Worm (Caenorhabditis elegans) whole organism, young adult: ENCODE results near the gene srh-40.

Source experiments
- B0261.1 ChIP-seq: sonication (generic microtip); optimal IDR thresholded peaks from 2 replicates; lab custom pipeline; 2016; ENCODE audit warnings: mild to moderate bottlenecking, missing genetic modification characterization, moderate library complexity, missing compliant biosample characterization
- Y53F4B.3 ChIP-seq: fragments of 200-800 bp; sonication (Bioruptor generic); IDR thresholded peaks from 2 replicates; pipeline ENCODE4 v1.3.6; 2022; ENCODE audit warnings: missing genetic modification reagents, missing genetic modification characterization, missing compliant biosample characterization
- Y79H2A.3 ChIP-seq: fragments of 200-800 bp; sonication (Bioruptor generic); conservative IDR thresholded peaks from 2 replicates; pipeline ENCODE4 v1.3.6; 2022; ENCODE audit warnings: missing genetic modification reagents, missing genetic modification characterization, missing compliant biosample characterization
- ama-1 ChIP-seq, 3 experiments: fragments of 150-350 bp in 1 of 3; sonication (generic microtip) in 2 of 3; optimal IDR thresholded peaks; 2 replicates each; lab custom pipeline; 2014 to 2018; ENCODE audit warnings: missing biosample characterization in 2 of 3, missing genetic modification characterization in 2 of 3, missing genetic modification reagents in 2 of 3
- hrde-1 ChIP-seq: sonication (generic microtip); optimal IDR thresholded peaks from 2 replicates; lab custom pipeline; 2016; ENCODE audit warnings: missing genetic modification characterization, mild to moderate bottlenecking, missing compliant biosample characterization, moderate library complexity, missing genotype, missing genetic modification reagents, borderline replicate concordance
- lsl-1 ChIP-seq: fragments of 200-800 bp; sonication (Bioruptor generic); optimal IDR thresholded peaks from 2 replicates; lab custom pipeline; 2018; ENCODE audit warnings: mild to moderate bottlenecking, missing genetic modification characterization, moderate library complexity, missing compliant biosample characterization
- madf-6 ChIP-seq: fragments of 200-800 bp; sonication (Bioruptor generic); IDR thresholded peaks from 2 replicates; pipeline ENCODE4 v1.3.6; 2022; ENCODE audit warnings: missing genetic modification reagents, missing genetic modification characterization, missing compliant biosample characterization
- mes-4 ChIP-seq: sonication (generic microtip); optimal IDR thresholded peaks from 2 replicates; lab custom pipeline; 2016; ENCODE audit warnings: missing genotype, missing genetic modification characterization, missing compliant biosample characterization
- nhr-90 ChIP-seq: sonication (generic microtip); optimal IDR thresholded peaks from 2 replicates; lab custom pipeline; 2016; ENCODE audit warnings: missing genotype, mild to moderate bottlenecking, missing genetic modification characterization, missing compliant biosample characterization
- rpc-1 ChIP-seq, 2 experiments: fragments of 150-350 bp in 1 of 2; sonication (generic microtip) in 1 of 2; optimal IDR thresholded peaks; 2 replicates each; lab custom pipeline; 2014 to 2018; ENCODE audit warnings: missing biosample characterization in 1 of 2, missing genetic modification characterization in 1 of 2, missing genetic modification reagents in 1 of 2, missing genotype in 1 of 2

DNA sequence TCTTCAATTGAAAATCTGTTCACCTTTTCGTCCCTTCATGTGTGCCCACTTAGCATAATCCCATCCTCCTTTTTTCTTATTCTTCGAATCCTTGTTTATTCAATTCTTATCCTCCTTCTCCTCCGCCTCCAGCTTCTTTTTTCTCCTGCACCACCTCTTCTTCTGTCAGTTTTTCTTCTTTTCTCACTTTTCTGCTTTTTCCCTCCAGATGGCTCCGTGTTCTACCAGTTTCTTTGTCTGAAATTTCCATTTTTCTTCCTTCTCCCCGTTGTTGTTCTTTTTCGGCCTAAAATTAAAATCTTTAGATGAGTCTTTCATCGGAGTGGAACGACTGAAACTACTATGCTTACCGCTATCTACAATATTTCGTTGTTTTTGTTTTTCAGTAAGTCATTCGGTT lies 29.0 kb upstream of the srh-40 start, which contains the start of gene acr-21:
- TF ChIP-seq mes-4 (no peak), rpc-1 (optimal IDR thresholded peaks at IDR 0.05; lab: Kevin White, UChicago) (no peak), rpc-1 (tag; optimal IDR thresholded peaks at IDR 0.05; lab: Kevin White, UChicago) (no peak), ama-1 (optimal IDR thresholded peaks at IDR 0.05; lab: Kevin White, UChicago) (no peak), ama-1 (GFP tag; optimal IDR thresholded peaks at IDR 0.05; lab: Kevin White, UChicago) (no peak), madf-6 (GFP tag; lab: Robert Waterston, UW) (no peak), Y79H2A.3 (GFP tag; lab: Robert Waterston, UW) (no peak), hrde-1 (tag; lab: Kevin White, UChicago) (no peak), lsl-1 (no peak), Y53F4B.3 (no peak), B0261.1 (tag; lab: Kevin White, UChicago) (no peak), nhr-90 (tag; lab: Kevin White, UChicago) (no peak)
